Worm (Caenorhabditis elegans) whole organism, L4 larva: ENCODE results near the gene sre-53.

Experiments used
- D1046.2 ChIP-seq: fragments of 200-800 bp; sonication (Bioruptor generic); IDR thresholded peaks from 2 replicates; pipeline ENCODE4 v1.3.6; 2022; ENCODE audit warnings: missing genetic modification characterization, missing compliant biosample characterization
- F49E8.2 ChIP-seq: sonication (generic microtip); optimal IDR thresholded peaks from 2 replicates; lab custom pipeline; 2016; ENCODE audit warnings: missing compliant biosample characterization, mild to moderate bottlenecking, missing genetic modification characterization, borderline replicate concordance
- T20F7.1 ChIP-seq: fragments of 200-800 bp; sonication (Bioruptor generic); optimal IDR thresholded peaks from 2 replicates; lab custom pipeline; 2018; ENCODE audit warnings: mild to moderate bottlenecking, missing genetic modification characterization, missing compliant biosample characterization
- Y48G9A.11 ChIP-seq: fragments of 200-800 bp; sonication (Bioruptor generic); IDR thresholded peaks from 2 replicates; pipeline ENCODE4 v1.3.6; 2022; ENCODE audit warnings: missing genetic modification reagents, missing genetic modification characterization, missing compliant biosample characterization
- ZK337.2 ChIP-seq: fragments of 200-800 bp; sonication (Bioruptor generic); IDR thresholded peaks from 2 replicates; pipeline ENCODE4 v1.3.6; 2022; ENCODE audit warnings: missing genetic modification reagents, missing genetic modification characterization, missing compliant biosample characterization
- ZK546.5 ChIP-seq, 2 experiments: sonication (generic microtip); optimal IDR thresholded peaks; 2 replicates each; lab custom pipeline; 2017; ENCODE audit warnings: missing biosample characterization in 2 of 2, missing genetic modification characterization in 2 of 2
- ceh-32 ChIP-seq: sonication (generic microtip); optimal IDR thresholded peaks from 2 replicates; lab custom pipeline; 2016; ENCODE audit warnings: mild to moderate bottlenecking, missing genetic modification characterization, missing compliant biosample characterization; ENCODE audit not compliant: poor library complexity
- ceh-62 ChIP-seq: sonication (generic microtip); optimal IDR thresholded peaks from 2 replicates; lab custom pipeline; 2017; ENCODE audit warnings: missing biosample characterization, missing genetic modification characterization
- daf-16 ChIP-seq, 3 experiments: sonication (generic microtip); optimal IDR thresholded peaks; 2 replicates each; lab custom pipeline; 2016 to 2017; ENCODE audit warnings: missing genetic modification characterization in 3 of 3, missing genetic modification reagents in 3 of 3, mild to moderate bottlenecking in 2 of 3, missing compliant biosample characterization in 2 of 3, missing biosample characterization in 1 of 3, moderate library complexity in 1 of 3
- daf-19 ChIP-seq: fragments of 200-800 bp; sonication (Bioruptor generic); conservative IDR thresholded peaks from 2 replicates; pipeline ENCODE4 v1.3.6; 2022; ENCODE audit warnings: missing genetic modification characterization, missing compliant biosample characterization
- dmd-9 ChIP-seq: fragments of 200-800 bp; sonication (Bioruptor generic); IDR thresholded peaks from 2 replicates; pipeline ENCODE4 v1.3.6; 2022; ENCODE audit warnings: missing genetic modification reagents, missing genetic modification characterization, missing compliant biosample characterization
- duxl-1 ChIP-seq: sonication (generic microtip); optimal IDR thresholded peaks from 2 replicates; lab custom pipeline; 2016; ENCODE audit warnings: mild to moderate bottlenecking, missing genetic modification characterization, moderate library complexity, missing compliant biosample characterization; ENCODE audit not compliant: poor library complexity
- dve-1 ChIP-seq: sonication (generic microtip); optimal IDR thresholded peaks from 2 replicates; lab custom pipeline; 2017; ENCODE audit warnings: antibody characterized with exemption, mild to moderate bottlenecking, missing genetic modification characterization, missing compliant biosample characterization; ENCODE audit not compliant: insufficient read depth
- lin-15B ChIP-seq: fragments of 150-350 bp; sonication (generic microtip); optimal IDR thresholded peaks from 3 replicates; lab custom pipeline; 2014; ENCODE audit warnings: missing biosample characterization, missing genetic modification characterization
- lin-38 ChIP-seq: fragments of 200-800 bp; sonication (Bioruptor generic); IDR thresholded peaks from 2 replicates; pipeline ENCODE4 v1.3.6; 2022; ENCODE audit warnings: missing genetic modification reagents, missing genetic modification characterization, missing compliant biosample characterization
- lin-39 ChIP-seq: fragments of 150-350 bp; optimal IDR thresholded peaks from 2 replicates; lab custom pipeline; 2014; ENCODE audit warnings: missing biosample characterization, missing genetic modification reagents, missing genetic modification characterization
- mdl-1 ChIP-seq, 2 experiments: fragments of 150-350 bp in 1 of 2; sonication (generic microtip) in 1 of 2; optimal IDR thresholded peaks; 2 replicates each; lab custom pipeline; 2014 to 2017; ENCODE audit warnings: missing biosample characterization in 2 of 2, missing genetic modification characterization in 2 of 2
- nhr-237 ChIP-seq: sonication (generic microtip); optimal IDR thresholded peaks from 2 replicates; lab custom pipeline; 2017; ENCODE audit warnings: missing biosample characterization, missing genetic modification characterization
- php-3 ChIP-seq: fragments of 200-800 bp; sonication (Bioruptor generic); IDR thresholded peaks from 2 replicates; pipeline ENCODE4 v1.3.6; 2022; ENCODE audit warnings: missing genetic modification reagents, missing genetic modification characterization, missing compliant biosample characterization
- sdz-12 ChIP-seq: fragments of 200-800 bp; sonication (Bioruptor generic); optimal IDR thresholded peaks from 2 replicates; lab custom pipeline; 2018; ENCODE audit warnings: mild to moderate bottlenecking, missing genetic modification characterization, missing compliant biosample characterization
- set-16 ChIP-seq: fragments of 200-800 bp; sonication (Bioruptor generic); IDR thresholded peaks from 2 replicates; pipeline ENCODE4 v1.3.6; 2022; ENCODE audit warnings: missing genetic modification reagents, missing genetic modification characterization, missing compliant biosample characterization
- unc-130 ChIP-seq: sonication (generic microtip); optimal IDR thresholded peaks from 2 replicates; lab custom pipeline; 2016; ENCODE audit warnings: missing genetic modification reagents, missing genetic modification characterization, missing compliant biosample characterization
- unc-62 ChIP-seq, 3 experiments: fragments of 150-350 bp in 1 of 3; sonication (generic microtip); optimal IDR thresholded peaks in 2 of 3; peaks in 1 of 3; 1 replicate in 1 of 3; 2 replicates in 2 of 3; lab custom pipeline; 2014 to 2017; ENCODE audit warnings: missing biosample characterization in 3 of 3, missing genetic modification characterization in 3 of 3, missing genetic modification reagents in 3 of 3, missing genotype in 1 of 3

Gene sre-53

DNA sequence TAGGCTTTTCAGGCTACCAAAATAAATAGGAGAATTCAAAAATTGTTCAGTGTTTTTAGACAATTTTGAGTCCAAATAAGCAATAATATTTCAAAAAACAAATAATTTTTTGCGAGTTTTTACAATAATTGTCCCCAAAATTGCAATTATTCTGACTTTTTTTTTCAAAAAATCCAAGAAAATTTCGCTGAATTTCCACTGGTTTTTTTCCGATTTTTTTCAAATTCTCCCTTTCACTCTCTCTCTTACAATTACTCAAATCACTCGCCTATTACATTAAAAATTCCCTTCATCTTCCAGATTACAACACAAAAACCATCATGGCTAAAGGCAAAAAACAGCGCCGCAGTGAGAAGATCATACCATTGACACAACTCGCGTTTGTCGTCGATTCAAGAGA is 34.1 kb downstream of the sre-53 start, which contains the start of gene Y57A10A.31:
TSS of gene Y57A10A.31 (plus strand) at position 301 of the 400 bp plus-strand sequence.
- no peak for TF ChIP-seq Y48G9A.11 (GFP tag; lab: Robert Waterston, UW)

DNA sequence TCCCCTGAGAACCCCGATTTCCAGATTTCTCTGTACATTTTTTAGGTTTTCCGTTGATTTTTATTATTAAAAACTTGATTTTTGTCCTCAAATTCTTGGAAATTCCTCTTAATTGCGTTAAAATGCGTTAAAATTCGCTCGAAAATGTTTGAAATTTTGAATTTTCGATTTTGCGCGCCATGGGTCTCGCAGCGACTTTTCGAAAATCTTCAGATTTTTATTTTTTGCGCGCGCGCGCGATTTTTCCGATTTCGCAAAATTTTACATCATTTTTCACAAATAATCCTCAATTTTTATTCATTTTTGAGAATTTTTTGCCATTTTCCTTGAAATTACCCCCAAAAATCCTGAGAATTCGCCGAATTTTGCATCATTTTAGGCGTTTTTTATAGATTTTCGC is 39.2 kb downstream of the sre-53 start:
- TF ChIP-seq unc-130 (GFP tag; lab: Kevin White, UChicago) (peak; percentile 15), lin-15B (tag; lab: Kevin White, UChicago) (no peak), unc-62 (GFP tag; optimal IDR thresholded peaks at IDR 0.05 in 1 of 2; lab: Kevin White, UChicago) (peak in 1 of 2 experiments; percentile 86), unc-62 (tag; optimal IDR thresholded peaks at IDR 0.05; lab: Kevin White, UChicago) (no peak), lin-38 (GFP tag; lab: Robert Waterston, UW) (peak; percentile 50), Y48G9A.11 (GFP tag; lab: Robert Waterston, UW) (peak; percentile 84)
- TF ChIP-seq, all 104 proteins: peak for 4

DNA sequence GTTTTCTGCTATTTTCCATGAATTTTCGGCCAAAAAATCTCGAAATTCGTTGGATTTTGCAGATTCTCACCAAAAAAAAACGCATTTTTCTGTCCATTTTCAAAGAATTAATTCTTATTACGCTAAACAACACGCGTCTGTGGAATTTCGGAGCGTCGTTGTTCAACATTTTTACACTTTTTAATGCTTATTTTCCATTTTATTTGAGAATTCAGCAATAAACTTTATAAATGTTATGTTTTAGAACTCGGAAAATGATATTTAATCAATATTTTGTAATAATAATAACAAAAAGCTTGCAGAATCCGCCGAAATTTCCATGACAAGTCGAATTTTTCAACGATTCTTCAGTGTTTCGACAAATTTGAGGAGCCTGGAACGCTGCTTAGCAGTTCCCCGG is 42.8 kb downstream of the sre-53 start, which contains the start of gene ife-5:
TSS of gene ife-5 (plus strand) at position 301 of the 400 bp plus-strand sequence.
- TF ChIP-seq mdl-1 (tag; optimal IDR thresholded peaks at IDR 0.05; lab: Kevin White, UChicago) (no peak), ceh-62 (tag; lab: Kevin White, UChicago) (no peak), daf-16 (GFP tag; optimal IDR thresholded peaks at IDR 0.05; lab: Kevin White, UChicago) (no peak), daf-16 (tag; optimal IDR thresholded peaks at IDR 0.05; lab: Kevin White, UChicago) (no peak), nhr-237 (no peak), Y48G9A.11 (GFP tag; lab: Robert Waterston, UW) (peak; percentile 38; the same call in 1 of the 2 replicates), ceh-32 (tag; lab: Kevin White, UChicago) (no peak), T20F7.1 (peak; percentile 10), lin-39 (tag; lab: Kevin White, UChicago) (no peak), unc-130 (GFP tag; lab: Kevin White, UChicago) (no peak)
- TF ChIP-seq, all 104 proteins: peak for 2

DNA sequence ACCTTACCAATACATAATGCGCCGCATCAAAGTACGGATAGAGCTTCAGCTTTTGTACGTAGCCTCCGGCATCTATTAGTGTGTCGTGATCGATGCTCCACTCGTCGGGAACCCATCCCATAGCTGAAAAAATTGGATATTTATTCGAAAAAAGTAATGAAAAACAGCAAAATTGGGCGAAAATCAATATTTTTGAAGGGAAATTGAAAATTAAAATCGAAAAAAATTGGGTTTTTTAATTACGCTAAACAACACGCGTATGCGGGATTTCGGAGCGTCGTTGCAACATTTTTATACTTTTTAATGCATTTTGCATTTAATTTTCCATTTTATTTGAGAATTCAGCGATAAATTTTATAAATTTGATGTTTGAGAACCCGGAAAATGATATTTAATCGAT is 43.9 kb downstream of the sre-53 start, which contains the start of the genes tric-1B.2 and Y57A10A.29:
TSS of gene tric-1B.2 (minus strand) at position 129 of the 400 bp plus-strand sequence.
TSS of gene Y57A10A.29 (plus strand) at position 303 of the 400 bp plus-strand sequence.
- TF ChIP-seq dve-1 (tag; lab: Kevin White, UChicago) (no peak), Y48G9A.11 (GFP tag; lab: Robert Waterston, UW) (peak; percentile 77), T20F7.1 (peak; percentile 93)
- TF ChIP-seq, all 104 proteins: peak for 2

DNA sequence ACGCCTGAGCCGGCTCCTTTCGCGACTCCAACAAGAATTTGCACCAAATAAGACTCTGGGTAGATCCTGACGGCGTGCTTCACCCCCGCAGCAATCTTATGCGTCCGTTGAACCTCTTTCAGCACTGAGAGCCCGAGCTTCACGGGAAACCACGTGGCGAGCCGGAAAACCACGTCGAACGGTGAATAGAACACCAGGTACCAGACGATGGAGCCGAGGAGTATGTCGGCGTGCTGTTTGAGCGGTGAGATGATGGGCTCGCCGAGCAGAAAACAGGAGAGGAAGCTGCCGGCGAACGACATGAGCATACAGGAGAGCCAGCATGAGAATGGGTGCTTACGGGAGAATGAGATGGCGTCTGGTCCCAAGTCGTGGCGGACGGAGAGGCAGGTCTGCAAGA is 44.6 kb downstream of the sre-53 start:
- TF ChIP-seq D1046.2 (0 out of 2 replicates have a peak, but pooled peaks have one; percentile 22), sdz-12 (GFP tag; lab: Kevin White, UChicago) (no peak), set-16 (peak; percentile 77)

DNA sequence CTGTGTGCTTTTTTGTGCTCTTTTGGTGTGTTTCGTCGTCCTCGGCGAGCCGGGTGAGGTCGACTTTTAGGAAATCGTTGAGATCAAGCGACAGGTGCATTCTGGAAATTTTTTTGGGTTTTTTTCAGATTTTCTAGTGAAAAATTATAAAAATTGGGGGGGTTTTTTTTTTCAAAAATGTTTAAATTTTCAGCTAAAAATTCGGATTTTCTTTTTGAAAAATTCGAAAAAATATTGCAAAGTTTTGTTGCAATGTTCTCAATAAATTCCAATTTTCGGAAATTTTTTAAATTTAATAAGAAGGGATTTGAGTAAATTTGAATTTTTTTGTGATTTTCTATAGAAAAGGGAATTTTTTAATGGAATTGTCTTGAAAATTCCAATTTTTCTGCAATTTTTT is 48.3 kb downstream of the sre-53 start, which contains the start of gene Y57A10A.27:
TSS of gene Y57A10A.27 (minus strand) at position 101 of the 400 bp plus-strand sequence.
- TF ChIP-seq dve-1 (tag; lab: Kevin White, UChicago) (no peak), daf-19 (GFP tag; lab: Robert Waterston, UW) (no peak), duxl-1 (tag; lab: Kevin White, UChicago) (no peak), ZK546.5 (tag; optimal IDR thresholded peaks at IDR 0.05; lab: Kevin White, UChicago) (no peak), F49E8.2 (tag; lab: Kevin White, UChicago) (no peak), php-3 (GFP tag; lab: Robert Waterston, UW) (no peak), dmd-9 (GFP tag; lab: Robert Waterston, UW) (no peak), T20F7.1 (no peak), ZK337.2 (GFP tag; lab: Robert Waterston, UW) (no peak)
